Fruit fly (Drosophila melanogaster) whole organism, embryonic: ENCODE results near the gene Pcif1.

ENCODE experiments used
- Adf1 ChIP-seq: fragments of 200-800 bp; sonication (Bioruptor generic); IDR thresholded peaks from 2 replicates; pipeline ENCODE4 v1.3.6; 2022; ENCODE audit warnings: missing biosample characterization, missing genetic modification characterization
- Bgb ChIP-seq: fragments of 200-800 bp; sonication (Bioruptor generic); IDR thresholded peaks from 2 replicates; pipeline ENCODE4 v1.3.6; 2022; ENCODE audit warnings: missing biosample characterization, missing genetic modification characterization; ENCODE audit not compliant: partially characterized antibody
- CG10267 ChIP-seq: fragments of 200-800 bp; sonication (Bioruptor generic); optimal IDR thresholded peaks from 2 replicates; lab custom pipeline; 2018; ENCODE audit warnings: missing biosample characterization, mild to moderate bottlenecking, missing genetic modification characterization, moderate library complexity
- CG11723 ChIP-seq: fragments of 200-800 bp; sonication (Bioruptor generic); optimal IDR thresholded peaks from 2 replicates; lab custom pipeline; 2017; ENCODE audit warnings: missing biosample characterization, mild to moderate bottlenecking, missing genetic modification characterization
- CG12071 ChIP-seq: fragments of 200-800 bp; sonication (Bioruptor generic); optimal IDR thresholded peaks from 3 replicates; lab custom pipeline; 2018; ENCODE audit warnings: missing biosample characterization, mild to moderate bottlenecking, missing genetic modification characterization
- CG13287 ChIP-seq: fragments of 200-800 bp; sonication (Bioruptor generic); IDR thresholded peaks from 2 replicates; pipeline ENCODE4 v1.3.6; 2022; ENCODE audit warnings: missing biosample characterization, missing genetic modification characterization; ENCODE audit not compliant: partially characterized antibody
- CG15601 ChIP-seq: fragments of 200-800 bp; sonication (Bioruptor generic); optimal IDR thresholded peaks from 3 replicates; lab custom pipeline; 2019; ENCODE audit warnings: missing biosample characterization, mild to moderate bottlenecking, missing genetic modification characterization, moderate library complexity
- CG17612 ChIP-seq: fragments of 200-800 bp; sonication (Bioruptor generic); IDR thresholded peaks from 2 replicates; pipeline ENCODE4 v1.3.6; 2022; ENCODE audit warnings: missing biosample characterization, missing genetic modification characterization
- CG1792 ChIP-seq: fragments of 200-800 bp; sonication (Bioruptor generic); optimal IDR thresholded peaks from 2 replicates; lab custom pipeline; 2016; ENCODE audit warnings: missing biosample characterization, missing genetic modification characterization
- CG18619 ChIP-seq: fragments of 200-800 bp; sonication (Bioruptor generic); optimal IDR thresholded peaks from 3 replicates; lab custom pipeline; 2017; ENCODE audit warnings: missing biosample characterization, mild to moderate bottlenecking, missing genetic modification characterization
- CG2116 ChIP-seq: fragments of 200-800 bp; sonication (Bioruptor generic); optimal IDR thresholded peaks from 3 replicates; lab custom pipeline; 2018; ENCODE audit warnings: missing biosample characterization, mild to moderate bottlenecking, missing genetic modification characterization
- CG2120 ChIP-seq: fragments of 200-800 bp; sonication (Bioruptor generic); optimal IDR thresholded peaks from 3 replicates; lab custom pipeline; 2016; ENCODE audit warnings: missing biosample characterization, missing genetic modification characterization
- CG2129 ChIP-seq: fragments of 200-800 bp; sonication (Bioruptor generic); IDR thresholded peaks from 2 replicates; pipeline ENCODE4 v1.3.6; 2022; ENCODE audit warnings: missing biosample characterization, missing genetic modification characterization; ENCODE audit not compliant: partially characterized antibody
- CG2712 ChIP-seq: fragments of 200-800 bp; optimal IDR thresholded peaks from 3 replicates; lab custom pipeline; 2019; ENCODE audit warnings: missing biosample characterization, mild to moderate bottlenecking, missing genetic modification characterization, moderate library complexity
- CG34422 ChIP-seq: fragments of 200-800 bp; sonication (Bioruptor generic); IDR thresholded peaks from 3 replicates; pipeline ENCODE4 v1.3.6; 2022; ENCODE audit warnings: missing biosample characterization, missing genetic modification characterization
- CG3847 ChIP-seq: fragments of 200-800 bp; sonication (Bioruptor generic); IDR thresholded peaks from 2 replicates; pipeline ENCODE4 v1.3.6; 2022; ENCODE audit warnings: missing biosample characterization, missing genetic modification characterization
- CG42726 ChIP-seq: fragments of 200-800 bp; sonication (Bioruptor generic); IDR thresholded peaks from 2 replicates; pipeline ENCODE4 v1.3.6; 2022; ENCODE audit warnings: missing biosample characterization, missing genetic modification characterization; ENCODE audit not compliant: partially characterized antibody
- CG4617 ChIP-seq: fragments of 200-800 bp; sonication (Bioruptor generic); optimal IDR thresholded peaks from 3 replicates; lab custom pipeline; 2016; ENCODE audit warnings: missing biosample characterization, missing genetic modification characterization, borderline replicate concordance
- CG6254 ChIP-seq: fragments of 200-800 bp; sonication (Bioruptor generic); optimal IDR thresholded peaks from 3 replicates; lab custom pipeline; 2017; ENCODE audit warnings: mild to moderate bottlenecking, missing biosample characterization, missing genetic modification reagents, missing genetic modification characterization
- CG6765 ChIP-seq: fragments of 200-800 bp; sonication (Bioruptor generic); optimal IDR thresholded peaks from 3 replicates; lab custom pipeline; 2017; ENCODE audit warnings: missing biosample characterization, mild to moderate bottlenecking, missing genetic modification characterization
- CG7963 ChIP-seq: fragments of 200-800 bp; sonication (Bioruptor generic); IDR thresholded peaks from 3 replicates; pipeline ENCODE4 v1.3.6; 2022; ENCODE audit warnings: missing biosample characterization, missing genetic modification characterization; ENCODE audit not compliant: partially characterized antibody
- Doc3 ChIP-seq: fragments of 200-800 bp; sonication (Bioruptor generic); IDR thresholded peaks from 3 replicates; pipeline ENCODE4 v1.3.6; 2022; ENCODE audit warnings: missing biosample characterization, missing genetic modification characterization; ENCODE audit not compliant: partially characterized antibody
- E2f2 ChIP-seq: fragments of 200-800 bp; sonication (Bioruptor generic); IDR thresholded peaks from 2 replicates; pipeline ENCODE4 v1.3.6; 2022; ENCODE audit warnings: missing biosample characterization, missing genetic modification characterization
- ERR ChIP-seq: fragments of 200-800 bp; sonication (Bioruptor generic); optimal IDR thresholded peaks from 2 replicates; lab custom pipeline; 2016; ENCODE audit warnings: missing biosample characterization, missing genetic modification characterization
- Gug ChIP-seq: fragments of 200-800 bp; sonication (Bioruptor generic); IDR thresholded peaks from 4 replicates; pipeline ENCODE4 v1.3.6; 2022; ENCODE audit warnings: missing biosample characterization, missing genetic modification characterization
- HmgZ ChIP-seq: fragments of 200-800 bp; sonication (Bioruptor generic); optimal IDR thresholded peaks from 2 replicates; lab custom pipeline; 2018; ENCODE audit warnings: missing biosample characterization, mild to moderate bottlenecking, missing genetic modification characterization
- MBD-R2 ChIP-seq: fragments of 200-800 bp; sonication (Bioruptor generic); IDR thresholded peaks from 2 replicates; pipeline ENCODE4 v1.3.6; 2022; ENCODE audit warnings: missing biosample characterization, missing genetic modification characterization
- Med ChIP-seq: fragments of 200-800 bp; sonication (Bioruptor generic); peaks from one replicate; lab custom pipeline; 2016; ENCODE audit warnings: missing biosample characterization, missing genetic modification characterization, mild to moderate bottlenecking, inconsistent platforms, moderate library complexity
- Opbp ChIP-seq: fragments of 200-800 bp; sonication (Bioruptor generic); IDR thresholded peaks from 3 replicates; pipeline ENCODE4 v1.3.6; 2022; ENCODE audit warnings: missing biosample characterization, missing genetic modification characterization; ENCODE audit not compliant: partially characterized antibody
- Rfx ChIP-seq: fragments of 200-800 bp; sonication (Bioruptor generic); IDR thresholded peaks from 2 replicates; pipeline ENCODE4 v1.3.6; 2022; ENCODE audit warnings: missing biosample characterization, missing genetic modification characterization
- YL-1 ChIP-seq: fragments of 200-800 bp; sonication (Bioruptor generic); optimal IDR thresholded peaks from 3 replicates; lab custom pipeline; 2017; ENCODE audit warnings: missing biosample characterization, mild to moderate bottlenecking, missing genetic modification characterization
- crc ChIP-seq: fragments of 200-800 bp; sonication (Bioruptor generic); optimal IDR thresholded peaks from 2 replicates; lab custom pipeline; 2016; ENCODE audit warnings: missing biosample characterization, missing genetic modification characterization
- exex ChIP-seq: fragments of 200-800 bp; sonication (Bioruptor generic); optimal IDR thresholded peaks from 4 replicates; lab custom pipeline; 2018; ENCODE audit warnings: missing biosample characterization, mild to moderate bottlenecking, missing genetic modification characterization, moderate library complexity
- hb ChIP-seq: fragments of 200-800 bp; sonication (Bioruptor generic); IDR thresholded peaks from 3 replicates; pipeline ENCODE4 v1.3.6; 2022; ENCODE audit warnings: missing biosample characterization, missing genetic modification characterization; ENCODE audit not compliant: partially characterized antibody
- hbn ChIP-seq: fragments of 200-800 bp; sonication (Bioruptor generic); IDR thresholded peaks from 2 replicates; pipeline ENCODE4 v1.3.6; 2022; ENCODE audit warnings: missing biosample characterization, missing genetic modification characterization; ENCODE audit not compliant: partially characterized antibody
- hth ChIP-seq: fragments of >200 bp; optimal IDR thresholded peaks from 2 replicates; lab custom pipeline; 2017; ENCODE audit warnings: inconsistent platforms
- inv ChIP-seq: fragments of 200-800 bp; sonication (Bioruptor generic); IDR thresholded peaks from 2 replicates; pipeline ENCODE4 v1.3.6; 2022; ENCODE audit warnings: missing biosample characterization, missing genetic modification characterization; ENCODE audit not compliant: partially characterized antibody
- knrl ChIP-seq: fragments of 200-800 bp; sonication (Bioruptor generic); IDR thresholded peaks from 3 replicates; pipeline ENCODE4 v1.3.6; 2022; ENCODE audit warnings: missing biosample characterization, missing genetic modification characterization; ENCODE audit not compliant: partially characterized antibody
- mld ChIP-seq: fragments of 200-800 bp; sonication (Bioruptor generic); IDR thresholded peaks from 3 replicates; pipeline ENCODE4 v1.3.6; 2022; ENCODE audit warnings: missing biosample characterization, missing genetic modification characterization; ENCODE audit not compliant: partially characterized antibody
- phol ChIP-seq: fragments of 200-800 bp; sonication (Bioruptor generic); optimal IDR thresholded peaks from 3 replicates; lab custom pipeline; 2018; ENCODE audit warnings: missing biosample characterization, mild to moderate bottlenecking, missing genetic modification characterization, moderate library complexity
- rib ChIP-seq: fragments of 200-800 bp; sonication (Bioruptor generic); IDR thresholded peaks from 2 replicates; pipeline ENCODE4 v1.3.6; 2022; ENCODE audit warnings: missing biosample characterization, missing genetic modification characterization
- sens ChIP-seq: fragments of 200-800 bp; sonication (Bioruptor generic); peaks from one replicate; lab custom pipeline; 2016; ENCODE audit warnings: missing biosample characterization, missing genetic modification characterization
- sima ChIP-seq: fragments of 200-800 bp; sonication (Bioruptor generic); optimal IDR thresholded peaks from 2 replicates; lab custom pipeline; 2016; ENCODE audit warnings: missing biosample characterization, missing genetic modification characterization
- sna ChIP-seq: fragments of 200-800 bp; sonication (Bioruptor generic); IDR thresholded peaks from 2 replicates; pipeline ENCODE4 v1.3.6; 2022; ENCODE audit warnings: missing biosample characterization, missing genetic modification characterization; ENCODE audit not compliant: partially characterized antibody
- tap ChIP-seq: fragments of 200-800 bp; optimal IDR thresholded peaks from 3 replicates; lab custom pipeline; 2019; ENCODE audit warnings: missing biosample characterization, mild to moderate bottlenecking, missing genetic modification characterization, moderate library complexity
- tna ChIP-seq: fragments of 200-800 bp; sonication (Bioruptor generic); IDR thresholded peaks from 2 replicates; pipeline ENCODE4 v1.3.6; 2022; ENCODE audit warnings: missing biosample characterization, missing genetic modification characterization; ENCODE audit not compliant: partially characterized antibody
- vnd ChIP-seq: fragments of 200-800 bp; sonication (Bioruptor generic); IDR thresholded peaks from 3 replicates; pipeline ENCODE4 v1.3.6; 2022; ENCODE audit warnings: missing biosample characterization, missing genetic modification characterization; ENCODE audit not compliant: partially characterized antibody
- zen2 ChIP-seq: fragments of 200-800 bp; sonication (Bioruptor generic); IDR thresholded peaks from 3 replicates; pipeline ENCODE4 v1.3.6; 2022; ENCODE audit warnings: missing biosample characterization, missing genetic modification characterization; ENCODE audit not compliant: partially characterized antibody

Gene Pcif1

dm6 chr3L:20787835-20788380 lies 1.9 kb upstream of the Pcif1 start, which contains the start of gene CG11396 (continued):
- TF ChIP-seq hb: peak; percentile 86
- peak; percentile 40; the same call in 1 of the 2 replicates for TF ChIP-seq Adf1 (GFP tag; lab: Robert Waterston, UW)
- TF ChIP-seq E2f2 (GFP tag; lab: Robert Waterston, UW): peak; percentile 98
- peak; percentile 90 for TF ChIP-seq inv
- TF ChIP-seq knrl: peak; percentile 93
- peak; percentile 10 for TF ChIP-seq YL-1 (GFP tag; lab: Kevin White, UChicago)
- 0 out of 2 replicates have a peak, but pooled peaks have one; percentile 14 for TF ChIP-seq rib (GFP tag; lab: Robert Waterston, UW)
- no peak; the same call in 3 of the 4 replicates for TF ChIP-seq Gug (GFP tag; lab: Robert Waterston, UW)
- TF ChIP-seq CG4617: peak; percentile 33
- TF ChIP-seq ERR (GFP tag; lab: Kevin White, UChicago): no peak
- peak; percentile 24; the same call in 1 of the 2 replicates for TF ChIP-seq CG3847
- TF ChIP-seq Rfx (GFP tag; lab: Robert Waterston, UW): peak; percentile 58
- peak; percentile 94 for TF ChIP-seq CG42726
- TF ChIP-seq CG2120 (GFP tag; lab: Kevin White, UChicago): no peak
- peak; percentile 59 for TF ChIP-seq CG2116 (GFP tag; lab: Kevin White, UChicago)
- peak; percentile 97 for TF ChIP-seq CG13287 (GFP tag; lab: Robert Waterston, UW)
- TF ChIP-seq CG15601: no peak
- TF ChIP-seq zen2 (GFP tag; lab: Robert Waterston, UW): peak; percentile 94
- no peak for TF ChIP-seq CG34422 (GFP tag; lab: Robert Waterston, UW)
- no peak for TF ChIP-seq sima
- TF ChIP-seq tap (tag; lab: Kevin White, UChicago): no peak
- peak; percentile 4 for TF ChIP-seq HmgZ
- TF ChIP-seq mld (GFP tag; lab: Robert Waterston, UW): peak; percentile 91
- peak; percentile 22 for TF ChIP-seq CG2712 (tag; lab: Kevin White, UChicago)
- TF ChIP-seq Doc3 (GFP tag; lab: Robert Waterston, UW): peak; percentile 90
- no peak for TF ChIP-seq CG6254 (GFP tag; lab: Kevin White, UChicago)
- TF ChIP-seq Med (GFP tag; lab: Kevin White, UChicago): peak; percentile 81
- TF ChIP-seq CG6765 (GFP tag; lab: Kevin White, UChicago): no peak
- no peak for TF ChIP-seq CG11723 (GFP tag; lab: Kevin White, UChicago)
- no peak for TF ChIP-seq hth (lab: Kevin White, UChicago)
- TF ChIP-seq phol (tag; lab: Kevin White, UChicago): peak; percentile 14
- TF ChIP-seq CG2129: peak; percentile 74
- TF ChIP-seq vnd (GFP tag; lab: Robert Waterston, UW): peak; percentile 90
- no peak for TF ChIP-seq CG17612
- peak; percentile 57 for TF ChIP-seq MBD-R2 (GFP tag; lab: Robert Waterston, UW)
- TF ChIP-seq crc (GFP tag; lab: Kevin White, UChicago): no peak
- TF ChIP-seq CG10267 (tag; lab: Kevin White, UChicago): peak; percentile 14
- TF ChIP-seq hbn (GFP tag; lab: Robert Waterston, UW): peak; percentile 96
- TF ChIP-seq sens: peak; percentile 52
- no peak for TF ChIP-seq CG12071 (GFP tag; lab: Kevin White, UChicago)
- TF ChIP-seq Bgb: peak; percentile 97
- peak; percentile 94 for TF ChIP-seq CG7963 (GFP tag; lab: Robert Waterston, UW)
- TF ChIP-seq Opbp (GFP tag; lab: Robert Waterston, UW): peak; percentile 95
- no peak for TF ChIP-seq exex (tag; lab: Kevin White, UChicago)
- no peak for TF ChIP-seq CG1792
- TF ChIP-seq tna (GFP tag; lab: Robert Waterston, UW): peak; percentile 92
- peak; percentile 88 for TF ChIP-seq sna (GFP tag; lab: Robert Waterston, UW)
- TF ChIP-seq CG18619 (GFP tag; lab: Kevin White, UChicago): no peak
